Worm (Caenorhabditis elegans) whole organism, L4/young adult: Measurements from ENCODE around the gene mrck-1.

Experiments
- W03F9.2 ChIP-seq: fragments of 150-350 bp; optimal IDR thresholded peaks from 2 replicates; lab custom pipeline; 2014; ENCODE audit warnings: missing biosample characterization, missing genetic modification characterization
- him-1 ChIP-seq: sonication (generic microtip); optimal IDR thresholded peaks from 2 replicates; lab custom pipeline; 2016; ENCODE audit warnings: missing genotype, missing genetic modification reagents, missing genetic modification characterization, missing compliant biosample characterization

- no peak for TF ChIP-seq W03F9.2 (tag; lab: Kevin White, UChicago)
- no peak for TF ChIP-seq him-1 (tag; lab: Kevin White, UChicago)
Observed at ce11 chrV:6301046-6301445, 34.0 kb upstream of the mrck-1 start.
